Fruit fly (Drosophila melanogaster): Measurements from ENCODE around the gene CG6204.
A peak's percentile ranks its signal among the peaks of the same experiment; 100 is the strongest.

The CG6204 gene

DNA sequence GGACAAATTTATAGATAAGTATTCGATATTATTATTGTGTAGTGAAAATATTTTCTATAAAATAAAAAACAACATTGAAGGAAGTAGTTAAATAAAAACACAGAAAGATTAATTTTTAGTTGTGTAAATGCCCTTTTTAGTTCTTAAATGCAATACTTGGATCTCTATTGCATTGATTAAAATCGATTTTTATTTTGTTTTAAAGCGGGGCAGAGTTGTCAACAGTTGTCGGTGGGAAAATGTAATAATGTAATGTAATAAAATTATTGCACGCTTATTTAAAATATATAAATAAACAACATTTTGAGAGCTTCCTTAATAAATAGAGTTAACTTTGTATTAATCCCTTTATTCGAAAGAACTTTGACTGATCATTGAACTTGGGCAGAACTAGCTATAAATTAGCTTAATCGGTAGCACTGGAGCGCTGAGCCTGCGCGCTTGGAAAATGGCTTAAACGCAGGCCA lies 30.0 kb upstream of the CG6204 start, which contains the start of gene Apc2 (continued):
- TF ChIP-seq peb (GFP tag; IDR thresholded peaks at IDR 0.05): no peak
- TF ChIP-seq Elba2 (GFP tag; optimal IDR thresholded peaks at IDR 0.05): no peak
- no peak for TF ChIP-seq Dfd (GFP tag; optimal IDR thresholded peaks at IDR 0.05)
- no peak for TF ChIP-seq CG5953 (GFP tag; IDR thresholded peaks at IDR 0.05)
- no peak for TF ChIP-seq dati (GFP tag; IDR thresholded peaks at IDR 0.05)
- TF ChIP-seq pfk (GFP tag; optimal IDR thresholded peaks at IDR 0.05): no peak
- TF ChIP-seq klu (GFP tag; IDR thresholded peaks at IDR 0.05): peak; percentile 54
- TF ChIP-seq CG10274 (GFP tag; optimal IDR thresholded peaks at IDR 0.05): no peak
- TF ChIP-seq fd3F (GFP tag; optimal IDR thresholded peaks at IDR 0.05): peak; percentile 53
- no peak for TF ChIP-seq Trl (optimal IDR thresholded peaks at IDR 0.05)
- peak; percentile 16 for TF ChIP-seq Trl (GFP tag; optimal IDR thresholded peaks at IDR 0.05)
- TF ChIP-seq CG6654 (GFP tag; optimal IDR thresholded peaks at IDR 0.05): no peak
- no peak for TF ChIP-seq kah (GFP tag; optimal IDR thresholded peaks at IDR 0.05)
- TF ChIP-seq al (GFP tag; IDR thresholded peaks at IDR 0.05): peak; percentile 45
- TF ChIP-seq gfzf (GFP tag; optimal IDR thresholded peaks at IDR 0.05): no peak
- no peak for TF ChIP-seq Hey (tag; optimal IDR thresholded peaks at IDR 0.05)
- no peak for TF ChIP-seq CG15479 (GFP tag; optimal IDR thresholded peaks at IDR 0.05)
- no peak for TF ChIP-seq Optix (GFP tag; IDR thresholded peaks at IDR 0.05)
- no peak for TF ChIP-seq dmrt99B (tag; optimal IDR thresholded peaks at IDR 0.05)
- TF ChIP-seq D19A (tag; optimal IDR thresholded peaks at IDR 0.05): peak; percentile 65
- no peak for TF ChIP-seq crc (GFP tag; optimal IDR thresholded peaks at IDR 0.05)
- no peak for TF ChIP-seq pita (GFP tag; optimal IDR thresholded peaks at IDR 0.05)
- peak; percentile 13 for TF ChIP-seq CG18764 (GFP tag; optimal IDR thresholded peaks at IDR 0.05)
- TF ChIP-seq CG9609 (GFP tag; optimal IDR thresholded peaks at IDR 0.05): no peak
- peak; percentile 64 for TF ChIP-seq ttk (GFP tag; IDR thresholded peaks at IDR 0.05)
- peak; percentile 66 for TF ChIP-seq CG2120 (GFP tag; optimal IDR thresholded peaks at IDR 0.05)
- TF ChIP-seq tll (GFP tag; optimal IDR thresholded peaks at IDR 0.05): no peak
- 0 out of 2 replicates have a peak, but pooled peaks have one; percentile 13 for TF ChIP-seq CG4730 (GFP tag; IDR thresholded peaks at IDR 0.05)
- TF ChIP-seq CG12071 (GFP tag; optimal IDR thresholded peaks at IDR 0.05): no peak
- TF ChIP-seq Neu2 (GFP tag; optimal IDR thresholded peaks at IDR 0.05; ENCODE audit: borderline replicate concordance): no peak
- TF ChIP-seq MESR4 (GFP tag; optimal IDR thresholded peaks at IDR 0.05): no peak
- TF ChIP-seq Lim3 (GFP tag; IDR thresholded peaks at IDR 0.05): no peak
- TF ChIP-seq z (GFP tag; IDR thresholded peaks at IDR 0.05): no peak
- TF ChIP-seq CG17612 (GFP tag; IDR thresholded peaks at IDR 0.05): 0 out of 2 replicates have a peak, but pooled peaks have one; percentile 13
- TF ChIP-seq GATAe (GFP tag; conservative IDR thresholded peaks at IDR 0.05): no peak
- peak; percentile 55 for TF ChIP-seq CG8388 (GFP tag; optimal IDR thresholded peaks at IDR 0.05)
- TF ChIP-seq pho (GFP tag; optimal IDR thresholded peaks at IDR 0.05): peak; percentile 2
- no peak for TF ChIP-seq en (GFP tag; optimal IDR thresholded peaks at IDR 0.05)
- no peak for TF ChIP-seq sima (GFP tag; optimal IDR thresholded peaks at IDR 0.05)
- TF ChIP-seq jing (GFP tag; optimal IDR thresholded peaks at IDR 0.05): no peak
- no peak for TF ChIP-seq ro (GFP tag; IDR thresholded peaks at IDR 0.05)
- TF ChIP-seq CG4404 (GFP tag; IDR thresholded peaks at IDR 0.05): peak; percentile 56
- no peak for TF ChIP-seq CG4617 (GFP tag; optimal IDR thresholded peaks at IDR 0.05; ENCODE audit: borderline replicate concordance)
- TF ChIP-seq bsh (GFP tag; optimal IDR thresholded peaks at IDR 0.05): peak in 1 of 2 experiments; percentile 63
- TF ChIP-seq Adf1 (GFP tag; IDR thresholded peaks at IDR 0.05): no peak
- TF ChIP-seq CG12659 (GFP tag; optimal IDR thresholded peaks at IDR 0.05): peak; percentile 64
- TF ChIP-seq CG30431 (GFP tag; optimal IDR thresholded peaks at IDR 0.05): no peak
- TF ChIP-seq CG2875 (GFP tag; optimal IDR thresholded peaks at IDR 0.05): no peak
- peak; percentile 75 for TF ChIP-seq CG2678 (tag; optimal IDR thresholded peaks at IDR 0.05)
- TF ChIP-seq CG2199 (GFP tag; IDR thresholded peaks at IDR 0.05): no peak
- TF ChIP-seq Hr51 (GFP tag; optimal IDR thresholded peaks at IDR 0.05): peak; percentile 3 to 65
- TF ChIP-seq CG11085 (GFP tag; IDR thresholded peaks at IDR 0.05): no peak
